Worm (Caenorhabditis elegans): ENCODE measurements around the gene ooc-3.

The ooc-3 gene

ce11 chrII:11495307-11495706, at the start of gene ooc-3, which contains the start of gene B0334.4:
Gene ooc-3 (minus strand): TSS chrII:11495321.
Gene B0334.4 (plus strand): TSS chrII:11495692.
- no peak for TF ChIP-seq sma-9 (GFP tag; optimal IDR thresholded peaks at IDR 0.05)
- TF ChIP-seq sma-9 (tag; optimal IDR thresholded peaks at IDR 0.05) = no peak
- TF ChIP-seq gmeb-1 (tag; optimal IDR thresholded peaks at IDR 0.05) = peak; percentile 16
- TF ChIP-seq lin-39 (tag; optimal IDR thresholded peaks at IDR 0.05) = no peak
- TF ChIP-seq skn-1 (tag; optimal IDR thresholded peaks at IDR 0.05) = no peak
- TF ChIP-seq lsy-2 (tag; optimal IDR thresholded peaks at IDR 0.05) = peak; percentile 46 to 95
- no peak for TF ChIP-seq unc-55 (GFP tag; optimal IDR thresholded peaks at IDR 0.05)
- peak; percentile 42 for TF ChIP-seq nhr-129 (tag; optimal IDR thresholded peaks at IDR 0.05)
- peak; percentile 9 for TF ChIP-seq ama-1 (optimal IDR thresholded peaks at IDR 0.05)
- TF ChIP-seq C34F6.9 (tag; optimal IDR thresholded peaks at IDR 0.05) = peak; percentile 66

- TF ChIP-seq nhr-25 (tag; optimal IDR thresholded peaks at IDR 0.05) = no peak
- TF ChIP-seq snpc-4 (tag; optimal IDR thresholded peaks at IDR 0.05) = no peak
- TF ChIP-seq nhr-10 (tag; optimal IDR thresholded peaks at IDR 0.05) = no peak
- TF ChIP-seq unc-55 (GFP tag; optimal IDR thresholded peaks at IDR 0.05) = no peak
- no peak for TF ChIP-seq lin-39 (tag; optimal IDR thresholded peaks at IDR 0.05)
- TF ChIP-seq alr-1 (tag; optimal IDR thresholded peaks at IDR 0.05) = no peak
- TF ChIP-seq ceh-82 (tag; optimal IDR thresholded peaks at IDR 0.05) = no peak
- TF ChIP-seq ZK546.5 (tag; optimal IDR thresholded peaks at IDR 0.05) = no peak
- TF ChIP-seq blmp-1 (tag; optimal IDR thresholded peaks at IDR 0.05; ENCODE audit: insufficient read depth) = no peak
- no peak for TF ChIP-seq aly-2 (tag; optimal IDR thresholded peaks at IDR 0.05)
- no peak for TF ChIP-seq ztf-4 (tag; optimal IDR thresholded peaks at IDR 0.05)
- TF ChIP-seq dmd-4 (tag; optimal IDR thresholded peaks at IDR 0.05) = no peak
- TF ChIP-seq R02D3.7 (tag; optimal IDR thresholded peaks at IDR 0.05) = no peak
Measured at ce11 chrII:11544714-11545113, 49.6 kb upstream of the ooc-3 start, which contains the start of gene F54D5.9. Gene F54D5.9 (minus strand): TSS chrII:11544828.

ce11 chrII:11542958-11543357, 47.8 kb upstream of the ooc-3 start:
- TF ChIP-seq zag-1 (tag; optimal IDR thresholded peaks at IDR 0.05) = no peak
- TF ChIP-seq ztf-11 (tag; optimal IDR thresholded peaks at IDR 0.05) = no peak
- TF ChIP-seq snpc-4 (tag; optimal IDR thresholded peaks at IDR 0.05) = no peak
- no peak for TF ChIP-seq ceh-16 (tag; optimal IDR thresholded peaks at IDR 0.05)

ce11 chrII:11542385-11542784, 47.3 kb upstream of the ooc-3 start, which contains the start of gene gtf-2E2:
Gene gtf-2E2 (minus strand): TSS chrII:11542495.
- no peak for TF ChIP-seq lin-11 (tag; optimal IDR thresholded peaks at IDR 0.05)
- TF ChIP-seq nhr-77 (tag; optimal IDR thresholded peaks at IDR 0.05) = no peak
- peak; percentile 8 for TF ChIP-seq fos-1 (tag; optimal IDR thresholded peaks at IDR 0.05)
- no peak for TF ChIP-seq peb-1 (tag; optimal IDR thresholded peaks at IDR 0.05)
- no peak for TF ChIP-seq ztf-11 (tag; optimal IDR thresholded peaks at IDR 0.05)
- no peak for TF ChIP-seq lin-39 (tag; optimal IDR thresholded peaks at IDR 0.05)
- no peak for TF ChIP-seq alr-1 (tag; optimal IDR thresholded peaks at IDR 0.05)
- no peak for TF ChIP-seq ZK546.5 (tag; optimal IDR thresholded peaks at IDR 0.05)
- peak; percentile 20 for TF ChIP-seq nhr-129 (tag; optimal IDR thresholded peaks at IDR 0.05)
- no peak for TF ChIP-seq sma-9 (GFP tag; optimal IDR thresholded peaks at IDR 0.05)
- no peak for TF ChIP-seq sma-9 (tag; optimal IDR thresholded peaks at IDR 0.05)
- no peak for TF ChIP-seq blmp-1 (tag; optimal IDR thresholded peaks at IDR 0.05; ENCODE audit: insufficient read depth)
- TF ChIP-seq C34F6.9 (tag; optimal IDR thresholded peaks at IDR 0.05) = peak; percentile 66
- no peak for TF ChIP-seq nhr-25 (tag; optimal IDR thresholded peaks at IDR 0.05)
- TF ChIP-seq sma-3 (GFP tag; optimal IDR thresholded peaks at IDR 0.05) = no peak
- TF ChIP-seq elt-3 (tag; optimal IDR thresholded peaks at IDR 0.05) = no peak
- TF ChIP-seq nhr-11 (tag; optimal IDR thresholded peaks at IDR 0.05) = no peak
- TF ChIP-seq egl-27 (tag; optimal IDR thresholded peaks at IDR 0.05) = no peak
- TF ChIP-seq ama-1 (optimal IDR thresholded peaks at IDR 0.05) = peak; percentile 11
- TF ChIP-seq lsy-2 (tag; optimal IDR thresholded peaks at IDR 0.05) = peak in 1 of 2 experiments; percentile 39
- no peak for TF ChIP-seq nhr-23 (tag; optimal IDR thresholded peaks at IDR 0.05)
- no peak for TF ChIP-seq nhr-12 (tag; optimal IDR thresholded peaks at IDR 0.05)
- no peak for TF ChIP-seq unc-39 (tag; optimal IDR thresholded peaks at IDR 0.05)
- no peak for TF ChIP-seq nhr-21 (tag; optimal IDR thresholded peaks at IDR 0.05)
- TF ChIP-seq crh-2 (tag; optimal IDR thresholded peaks at IDR 0.05) = peak; percentile 25
- TF ChIP-seq aly-2 (tag; optimal IDR thresholded peaks at IDR 0.05) = no peak
- no peak for TF ChIP-seq nhr-6 (tag; optimal IDR thresholded peaks at IDR 0.05)
- no peak for TF ChIP-seq ztf-1 (GFP tag; conservative IDR thresholded peaks at IDR 0.05)
- no peak for TF ChIP-seq mbf-1 (tag; optimal IDR thresholded peaks at IDR 0.05)
- TF ChIP-seq unc-55 (GFP tag; optimal IDR thresholded peaks at IDR 0.05) = peak; percentile 33
- TF ChIP-seq lin-13 (GFP tag; optimal IDR thresholded peaks at IDR 0.05) = no peak
- TF ChIP-seq ztf-4 (tag; optimal IDR thresholded peaks at IDR 0.05) = no peak
- no peak for TF ChIP-seq elt-1 (tag; optimal IDR thresholded peaks at IDR 0.05)
- no peak for TF ChIP-seq snpc-4 (tag; optimal IDR thresholded peaks at IDR 0.05)

All from whole organism, L2 larva.